Fruit fly (Drosophila melanogaster): Measurements from ENCODE around the gene tHMG2.

dm6 chr3R:22531801-22532200, 39.0 kb downstream of the tHMG2 start, which contains the start of gene CG33093:
- TF ChIP-seq Hr38 (GFP tag; optimal IDR thresholded peaks at IDR 0.05) (no peak), Sox14 (GFP tag; optimal IDR thresholded peaks at IDR 0.05) (peak; percentile 59), net (GFP tag; optimal IDR thresholded peaks at IDR 0.05) (no peak), Lpt (GFP tag; optimal IDR thresholded peaks at IDR 0.05) (no peak), CG16779 (tag; optimal IDR thresholded peaks at IDR 0.05) (no peak), CG31627 (GFP tag; optimal IDR thresholded peaks at IDR 0.05) (no peak), salr (GFP tag; optimal IDR thresholded peaks at IDR 0.05) (no peak), CG3032 (tag; optimal IDR thresholded peaks at IDR 0.05) (no peak), OdsH (GFP tag; optimal IDR thresholded peaks at IDR 0.05) (no peak), Blimp-1 (GFP tag; optimal IDR thresholded peaks at IDR 0.05) (no peak), CG34406 (GFP tag; optimal IDR thresholded peaks at IDR 0.05) (no peak), CG3919 (GFP tag; optimal IDR thresholded peaks at IDR 0.05) (no peak)

Data from whole organism, prepupa.